Fruit fly (Drosophila melanogaster) whole organism, prepupa: ENCODE results near the gene CG11626.
A peak's percentile ranks its signal among the peaks of the same experiment; 100 is the strongest.

Experiments used
- Blimp-1 ChIP-seq: fragments of 200-800 bp; sonication (Bioruptor generic); optimal IDR thresholded peaks from 3 replicates; lab custom pipeline; 2017; ENCODE audit warnings: missing biosample characterization, missing genetic modification characterization, mild to moderate bottlenecking, moderate library complexity, missing genetic modification reagents
- CG10631 ChIP-seq: fragments of 200-800 bp; sonication (Bioruptor generic); optimal IDR thresholded peaks from 2 replicates; lab custom pipeline; 2016; ENCODE audit warnings: missing biosample characterization, missing genetic modification characterization
- CG11294 ChIP-seq: fragments of 200-800 bp; sonication (Bioruptor generic); IDR thresholded peaks from 2 replicates; pipeline ENCODE4 v1.3.6; 2022; ENCODE audit warnings: missing biosample characterization, missing genetic modification characterization
- CG11762 ChIP-seq: fragments of 200-800 bp; sonication (Bioruptor generic); optimal IDR thresholded peaks from 3 replicates; lab custom pipeline; 2016; ENCODE audit warnings: missing biosample characterization, missing genetic modification characterization; ENCODE audit not compliant: insufficient read depth
- CG11902 ChIP-seq: fragments of 200-800 bp; sonication (Bioruptor generic); optimal IDR thresholded peaks from 3 replicates; lab custom pipeline; 2016; ENCODE audit warnings: missing biosample characterization, missing genetic modification characterization
- CG15336 ChIP-seq: fragments of 200-800 bp; sonication (Bioruptor generic); IDR thresholded peaks from 2 replicates; pipeline ENCODE4 v1.3.6; 2022; ENCODE audit warnings: missing biosample characterization, missing genetic modification characterization
- CG1621 ChIP-seq: fragments of 200-800 bp; sonication (Bioruptor generic); optimal IDR thresholded peaks from 3 replicates; lab custom pipeline; 2018; ENCODE audit warnings: missing biosample characterization, mild to moderate bottlenecking, missing genetic modification characterization
- CG3032 ChIP-seq: fragments of 200-800 bp; optimal IDR thresholded peaks from 2 replicates; lab custom pipeline; 2019; ENCODE audit warnings: missing biosample characterization, mild to moderate bottlenecking, missing genetic modification characterization, moderate library complexity
- CG31627 ChIP-seq: fragments of 200-800 bp; sonication (Bioruptor generic); optimal IDR thresholded peaks from 3 replicates; lab custom pipeline; 2016; ENCODE audit warnings: missing biosample characterization, missing genetic modification characterization
- CG32006 ChIP-seq: fragments of 200-800 bp; sonication (Bioruptor generic); optimal IDR thresholded peaks from 3 replicates; lab custom pipeline; 2017; ENCODE audit warnings: missing biosample characterization, mild to moderate bottlenecking, missing genetic modification characterization
- CG34406 ChIP-seq: fragments of 200-800 bp; sonication (Bioruptor generic); optimal IDR thresholded peaks from 3 replicates; lab custom pipeline; 2016; ENCODE audit warnings: missing biosample characterization, missing genetic modification characterization
- CG3919 ChIP-seq: fragments of 200-800 bp; sonication (Bioruptor generic); optimal IDR thresholded peaks from 3 replicates; lab custom pipeline; 2016; ENCODE audit warnings: missing biosample characterization, missing genetic modification characterization
- CG6792 ChIP-seq: fragments of 200-800 bp; sonication (Bioruptor generic); optimal IDR thresholded peaks from 3 replicates; lab custom pipeline; 2016; ENCODE audit warnings: missing biosample characterization, missing genetic modification characterization
- CG6808 ChIP-seq: fragments of 200-800 bp; sonication (Bioruptor generic); optimal IDR thresholded peaks from 3 replicates; lab custom pipeline; 2017; ENCODE audit warnings: missing biosample characterization, missing genetic modification characterization, mild to moderate bottlenecking, moderate library complexity, missing genetic modification reagents
- CG8119 ChIP-seq: fragments of 200-800 bp; sonication (Bioruptor generic); IDR thresholded peaks from 3 replicates; pipeline ENCODE4 v1.3.6; 2022; ENCODE audit warnings: missing biosample characterization, missing genetic modification characterization
- CG8632 ChIP-seq: fragments of 200-800 bp; sonication (Bioruptor generic); optimal IDR thresholded peaks from 3 replicates; lab custom pipeline; 2016; ENCODE audit warnings: missing biosample characterization, missing genetic modification characterization
- CG9139 ChIP-seq: fragments of 200-800 bp; sonication (Bioruptor generic); optimal IDR thresholded peaks from 3 replicates; lab custom pipeline; 2017; ENCODE audit warnings: missing biosample characterization, mild to moderate bottlenecking, missing genetic modification characterization
- Eip75B ChIP-seq: fragments of 200-800 bp; sonication (Bioruptor generic); optimal IDR thresholded peaks from 3 replicates; lab custom pipeline; 2016; ENCODE audit warnings: missing biosample characterization, missing genetic modification characterization
- Eip78C ChIP-seq: fragments of 200-800 bp; sonication (Bioruptor generic); peaks from one replicate; lab custom pipeline; 2016; ENCODE audit warnings: missing biosample characterization, missing genetic modification characterization
- Ets21C ChIP-seq: fragments of 200-800 bp; sonication (Bioruptor generic); optimal IDR thresholded peaks from 3 replicates; lab custom pipeline; 2016; ENCODE audit warnings: missing biosample characterization, missing genetic modification characterization
- Hr39 ChIP-seq: fragments of 200-800 bp; sonication (Bioruptor generic); optimal IDR thresholded peaks from 2 replicates; lab custom pipeline; 2016; ENCODE audit warnings: missing biosample characterization, missing genetic modification characterization
- Hr4 ChIP-seq: fragments of 200-800 bp; sonication (Bioruptor generic); optimal IDR thresholded peaks from 3 replicates; lab custom pipeline; 2016; ENCODE audit warnings: missing biosample characterization, missing genetic modification characterization
- Lpt ChIP-seq: fragments of 200-800 bp; sonication (Bioruptor generic); optimal IDR thresholded peaks from 3 replicates; lab custom pipeline; 2016; ENCODE audit warnings: missing biosample characterization, missing genetic modification characterization
- Met ChIP-seq: fragments of 200-800 bp; sonication (Bioruptor generic); optimal IDR thresholded peaks from 3 replicates; lab custom pipeline; 2016; ENCODE audit warnings: missing biosample characterization, missing genetic modification characterization
- OdsH ChIP-seq: fragments of 200-800 bp; sonication (Bioruptor generic); optimal IDR thresholded peaks from 3 replicates; lab custom pipeline; 2016; ENCODE audit warnings: missing biosample characterization, missing genetic modification characterization
- Smox ChIP-seq: fragments of 200-800 bp; sonication (Bioruptor generic); optimal IDR thresholded peaks from 3 replicates; lab custom pipeline; 2016; ENCODE audit warnings: missing biosample characterization, missing genetic modification characterization
- Sox102F ChIP-seq: fragments of 200-800 bp; sonication (Bioruptor generic); optimal IDR thresholded peaks from 2 replicates; lab custom pipeline; 2016; ENCODE audit warnings: missing biosample characterization, mild to moderate bottlenecking, missing genetic modification characterization
- Sox14 ChIP-seq: fragments of 200-800 bp; sonication (Bioruptor generic); optimal IDR thresholded peaks from 3 replicates; lab custom pipeline; 2016; ENCODE audit warnings: missing biosample characterization, missing genetic modification characterization
- achi ChIP-seq: fragments of 200-800 bp; sonication (Bioruptor generic); optimal IDR thresholded peaks from 3 replicates; lab custom pipeline; 2016; ENCODE audit warnings: missing biosample characterization, missing genetic modification characterization
- acj6 ChIP-seq: fragments of 200-800 bp; sonication (Bioruptor generic); optimal IDR thresholded peaks from 3 replicates; lab custom pipeline; 2016; ENCODE audit warnings: missing biosample characterization, missing genetic modification characterization
- dac ChIP-seq: fragments of 200-800 bp; sonication (Bioruptor generic); optimal IDR thresholded peaks from 2 replicates; lab custom pipeline; 2017; ENCODE audit warnings: missing biosample characterization, mild to moderate bottlenecking, missing genetic modification characterization
- esn ChIP-seq: fragments of 200-800 bp; sonication (Bioruptor generic); optimal IDR thresholded peaks from 2 replicates; lab custom pipeline; 2016; ENCODE audit warnings: missing biosample characterization, mild to moderate bottlenecking, missing genetic modification characterization, moderate library complexity
- fd59A ChIP-seq: fragments of 200-800 bp; sonication (Bioruptor generic); optimal IDR thresholded peaks from 2 replicates; lab custom pipeline; 2017; ENCODE audit warnings: missing biosample characterization, mild to moderate bottlenecking, missing genetic modification characterization, missing genetic modification reagents
- fkh ChIP-seq: fragments of 200-800 bp; sonication (Bioruptor generic); optimal IDR thresholded peaks from 3 replicates; lab custom pipeline; 2017; ENCODE audit warnings: missing biosample characterization, mild to moderate bottlenecking, missing genetic modification characterization, moderate library complexity
- lz ChIP-seq: fragments of 200-800 bp; sonication (Bioruptor generic); optimal IDR thresholded peaks from 3 replicates; lab custom pipeline; 2016; ENCODE audit warnings: missing biosample characterization, missing genetic modification characterization
- pdm3 ChIP-seq: fragments of 200-800 bp; sonication (Bioruptor generic); optimal IDR thresholded peaks from 3 replicates; lab custom pipeline; 2016; ENCODE audit warnings: missing biosample characterization, missing genetic modification characterization
- ss ChIP-seq, 2 experiments: fragments of 200-800 bp; sonication (Bioruptor generic); optimal IDR thresholded peaks; 2 replicates in 1 of 2; 3 replicates in 1 of 2; lab custom pipeline; 2017 to 2018; ENCODE audit warnings: mild to moderate bottlenecking in 2 of 2, missing biosample characterization in 2 of 2, missing genetic modification characterization in 2 of 2, moderate library complexity in 1 of 2
- svp ChIP-seq: fragments of 200-800 bp; sonication (Bioruptor generic); peaks from one replicate; lab custom pipeline; 2016; ENCODE audit warnings: missing biosample characterization, missing genetic modification characterization
- topi ChIP-seq: fragments of 200-800 bp; sonication (Bioruptor generic); optimal IDR thresholded peaks from 3 replicates; lab custom pipeline; 2016; ENCODE audit warnings: missing biosample characterization, missing genetic modification characterization
- vri ChIP-seq: fragments of 200-800 bp; sonication (Bioruptor generic); optimal IDR thresholded peaks from 3 replicates; lab custom pipeline; 2016; ENCODE audit warnings: missing biosample characterization, mild to moderate bottlenecking, missing genetic modification characterization

The CG11626 gene

dm6 chr3R:19408573-19408972, at the start of gene CG11626:
Gene CG11626 (plus strand): TSS chr3R:19408873.
- TF ChIP-seq Met (GFP tag; lab: Kevin White, UChicago) (no peak), Eip78C (GFP tag; lab: Kevin White, UChicago) (no peak), CG9139 (GFP tag; lab: Kevin White, UChicago) (no peak), CG1621 (tag; lab: Kevin White, UChicago) (no peak), vri (GFP tag; lab: Kevin White, UChicago) (no peak), CG11762 (GFP tag; lab: Kevin White, UChicago) (no peak), lz (GFP tag; lab: Kevin White, UChicago) (no peak), CG6792 (GFP tag; lab: Kevin White, UChicago) (no peak), CG8119 (GFP tag; lab: Robert Waterston, UW) (no peak), Sox14 (GFP tag; lab: Kevin White, UChicago) (no peak), dac (no peak), CG34406 (GFP tag; lab: Kevin White, UChicago) (no peak), svp (GFP tag; lab: Kevin White, UChicago) (no peak), CG10631 (no peak), CG11294 (GFP tag; lab: Robert Waterston, UW) (no peak), CG3032 (no peak), fd59A (no peak), CG11902 (GFP tag; lab: Kevin White, UChicago) (no peak), CG6808 (GFP tag; lab: Kevin White, UChicago) (no peak)

- TF ChIP-seq OdsH (GFP tag; lab: Kevin White, UChicago) (peak; percentile 35), Eip75B (GFP tag; lab: Kevin White, UChicago) (peak; percentile 44), CG6792 (GFP tag; lab: Kevin White, UChicago) (peak; percentile 21), pdm3 (GFP tag; lab: Kevin White, UChicago) (peak; percentile 30), fd59A (no peak), CG34406 (GFP tag; lab: Kevin White, UChicago) (peak; percentile 50), Smox (GFP tag; lab: Kevin White, UChicago) (peak; percentile 32), acj6 (GFP tag; lab: Kevin White, UChicago) (peak; percentile 38), CG32006 (peak; percentile 12), Met (GFP tag; lab: Kevin White, UChicago) (peak; percentile 55), CG11902 (GFP tag; lab: Kevin White, UChicago) (no peak), Sox102F (GFP tag; lab: Kevin White, UChicago) (peak; percentile 45), achi (GFP tag; lab: Kevin White, UChicago) (peak; percentile 20), vri (GFP tag; lab: Kevin White, UChicago) (no peak), lz (GFP tag; lab: Kevin White, UChicago) (peak; percentile 41), Lpt (GFP tag; lab: Kevin White, UChicago) (no peak), topi (GFP tag; lab: Kevin White, UChicago) (no peak), CG15336 (GFP tag; lab: Robert Waterston, UW) (no peak), CG3919 (no peak), CG31627 (GFP tag; lab: Kevin White, UChicago) (peak; percentile 17), esn (GFP tag; lab: Kevin White, UChicago) (peak; percentile 53), Hr4 (peak; percentile 15), Hr39 (GFP tag; lab: Kevin White, UChicago) (peak; percentile 35), CG8632 (GFP tag; lab: Kevin White, UChicago) (peak; percentile 23), Blimp-1 (peak; percentile 28), ss (GFP tag; optimal IDR thresholded peaks at IDR 0.05; lab: Kevin White, UChicago) (no peak), CG8119 (GFP tag; lab: Robert Waterston, UW) (no peak), Eip78C (GFP tag; lab: Kevin White, UChicago) (peak; percentile 36), fkh (GFP tag; lab: Kevin White, UChicago) (no peak), Ets21C (GFP tag; lab: Kevin White, UChicago) (no peak)
Observed at dm6 chr3R:19362879-19363278, 45.8 kb upstream of the CG11626 start.
